Fruit fly (Drosophila melanogaster) whole organism, embryonic: ENCODE measurements around the gene Arpc2.

Source experiments
- ATbp ChIP-seq: fragments of 200-800 bp; sonication (Bioruptor generic); optimal IDR thresholded peaks from 2 replicates; lab custom pipeline; 2017; ENCODE audit warnings: missing biosample characterization, mild to moderate bottlenecking, missing genetic modification characterization, missing genetic modification reagents
- Aef1 ChIP-seq: fragments of 200-800 bp; sonication (Bioruptor generic); IDR thresholded peaks from 3 replicates; pipeline ENCODE4 v1.3.6; 2022; ENCODE audit warnings: missing biosample characterization, missing genetic modification characterization
- Atf-2 ChIP-seq: fragments of 200-800 bp; sonication (Bioruptor generic); optimal IDR thresholded peaks from 2 replicates; lab custom pipeline; 2016; ENCODE audit warnings: missing biosample characterization, missing genetic modification characterization
- BEAF-32 ChIP-seq: fragments of 200-800 bp; sonication (Bioruptor generic); optimal IDR thresholded peaks from 3 replicates; lab custom pipeline; 2017; ENCODE audit warnings: missing biosample characterization, missing genetic modification characterization, mild to moderate bottlenecking, moderate library complexity, missing genetic modification reagents
- CG11247 ChIP-seq: fragments of 200-800 bp; sonication (Bioruptor generic); IDR thresholded peaks from 2 replicates; pipeline ENCODE4 v1.3.6; 2022; ENCODE audit warnings: missing biosample characterization, missing genetic modification characterization
- CG11695 ChIP-seq: fragments of 200-800 bp; sonication (Bioruptor generic); IDR thresholded peaks from 3 replicates; pipeline ENCODE4 v1.3.6; 2022; ENCODE audit warnings: missing biosample characterization, missing genetic modification characterization
- CG12219 ChIP-seq: fragments of 200-800 bp; sonication (Bioruptor generic); optimal IDR thresholded peaks from 3 replicates; lab custom pipeline; 2018; ENCODE audit warnings: missing biosample characterization, mild to moderate bottlenecking, missing genetic modification characterization
- CG12391 ChIP-seq: fragments of 200-800 bp; sonication (Bioruptor generic); optimal IDR thresholded peaks from 3 replicates; lab custom pipeline; 2018; ENCODE audit warnings: missing biosample characterization, mild to moderate bottlenecking, missing genetic modification characterization, moderate library complexity
- CG13775 ChIP-seq: fragments of 200-800 bp; sonication (Bioruptor generic); optimal IDR thresholded peaks from 3 replicates; lab custom pipeline; 2017; ENCODE audit warnings: missing biosample characterization, mild to moderate bottlenecking, missing genetic modification characterization
- CG15269 ChIP-seq: fragments of 200-800 bp; sonication (Bioruptor generic); optimal IDR thresholded peaks from 2 replicates; lab custom pipeline; 2018; ENCODE audit warnings: missing biosample characterization, mild to moderate bottlenecking, missing genetic modification characterization, moderate library complexity
- CG17186 ChIP-seq: fragments of 200-800 bp; sonication (Bioruptor generic); optimal IDR thresholded peaks from 3 replicates; lab custom pipeline; 2017; ENCODE audit warnings: missing biosample characterization, missing genetic modification reagents, missing genetic modification characterization
- CG17385 ChIP-seq: fragments of 200-800 bp; sonication (Bioruptor generic); optimal IDR thresholded peaks from 3 replicates; lab custom pipeline; 2018; ENCODE audit warnings: missing biosample characterization, mild to moderate bottlenecking, missing genetic modification characterization
- CG18262 ChIP-seq: fragments of 200-800 bp; optimal IDR thresholded peaks from 3 replicates; lab custom pipeline; 2019; ENCODE audit warnings: missing biosample characterization, mild to moderate bottlenecking, missing genetic modification characterization, moderate library complexity
- CG2120 ChIP-seq: fragments of 200-800 bp; sonication (Bioruptor generic); optimal IDR thresholded peaks from 3 replicates; lab custom pipeline; 2016; ENCODE audit warnings: missing biosample characterization, missing genetic modification characterization
- CG2712 ChIP-seq: fragments of 200-800 bp; optimal IDR thresholded peaks from 3 replicates; lab custom pipeline; 2019; ENCODE audit warnings: missing biosample characterization, mild to moderate bottlenecking, missing genetic modification characterization, moderate library complexity
- CG31224 ChIP-seq: fragments of 200-800 bp; sonication (Bioruptor generic); IDR thresholded peaks from 2 replicates; pipeline ENCODE4 v1.3.6; 2022; ENCODE audit warnings: missing biosample characterization, missing genetic modification characterization
- CG3726 ChIP-seq: fragments of 200-800 bp; sonication (Bioruptor generic); IDR thresholded peaks from 3 replicates; pipeline ENCODE4, ENCODE4 v1.3.6; 2022; ENCODE audit warnings: missing biosample characterization, missing genetic modification characterization
- CG3847 ChIP-seq: fragments of 200-800 bp; sonication (Bioruptor generic); IDR thresholded peaks from 2 replicates; pipeline ENCODE4 v1.3.6; 2022; ENCODE audit warnings: missing biosample characterization, missing genetic modification characterization
- CG4707 ChIP-seq: fragments of 200-800 bp; sonication (Bioruptor generic); optimal IDR thresholded peaks from 2 replicates; lab custom pipeline; 2018; ENCODE audit warnings: missing biosample characterization, mild to moderate bottlenecking, missing genetic modification characterization, moderate library complexity
- CG6175 ChIP-seq: fragments of 200-800 bp; sonication (Bioruptor generic); IDR thresholded peaks from 3 replicates; pipeline ENCODE4 v1.3.6; 2022; ENCODE audit warnings: missing biosample characterization, missing genetic modification characterization
- CG7556 ChIP-seq: fragments of 200-800 bp; sonication (Bioruptor generic); optimal IDR thresholded peaks from 2 replicates; lab custom pipeline; 2017; ENCODE audit warnings: missing biosample characterization, mild to moderate bottlenecking, missing genetic modification characterization
- CG7839 ChIP-seq: fragments of 200-800 bp; sonication (Bioruptor generic); optimal IDR thresholded peaks from 3 replicates; lab custom pipeline; 2018; ENCODE audit warnings: missing biosample characterization, mild to moderate bottlenecking, missing genetic modification characterization, moderate library complexity
- CTCF ChIP-seq: fragments of 200-800 bp; sonication (Bioruptor generic); optimal IDR thresholded peaks from 2 replicates; lab custom pipeline; 2017; ENCODE audit warnings: missing biosample characterization, mild to moderate bottlenecking, missing genetic modification characterization, moderate library complexity
- Dll ChIP-seq: fragments of 200-800 bp; sonication (Bioruptor generic); IDR thresholded peaks from 4 replicates; pipeline ENCODE4 v1.3.6; 2022; ENCODE audit warnings: missing biosample characterization, missing genetic modification characterization; ENCODE audit not compliant: partially characterized antibody
- Dp ChIP-seq: fragments of 200-800 bp; sonication (Bioruptor generic); optimal IDR thresholded peaks from 2 replicates; lab custom pipeline; 2018; ENCODE audit warnings: missing biosample characterization, mild to moderate bottlenecking, missing genetic modification characterization, moderate library complexity
- Eip74EF ChIP-seq, 2 experiments: fragments of 200-800 bp in 1 of 2; fragments of >200 bp in 1 of 2; sonication (Bioruptor generic) in 1 of 2; optimal IDR thresholded peaks; 2 replicates each; lab custom pipeline; 2017 to 2019; ENCODE audit warnings: missing biosample characterization in 2 of 2, missing genetic modification characterization in 2 of 2, mild to moderate bottlenecking in 1 of 2, moderate library complexity in 1 of 2
- Hmr ChIP-seq: fragments of 200-800 bp; sonication (Bioruptor generic); optimal IDR thresholded peaks from 3 replicates; lab custom pipeline; 2017; ENCODE audit warnings: mild to moderate bottlenecking, missing biosample characterization, missing genetic modification reagents, missing genetic modification characterization
- Hr51 ChIP-seq, 2 experiments: fragments of 200-800 bp; sonication (Bioruptor generic); optimal IDR thresholded peaks; 2 replicates in 1 of 2; 3 replicates in 1 of 2; lab custom pipeline; 2016 to 2018; ENCODE audit warnings: missing biosample characterization in 2 of 2, missing genetic modification characterization in 2 of 2, mild to moderate bottlenecking in 1 of 2, moderate library complexity in 1 of 2
- Hsf ChIP-seq: fragments of 200-800 bp; sonication (Bioruptor generic); optimal IDR thresholded peaks from 3 replicates; lab custom pipeline; 2016; ENCODE audit warnings: missing biosample characterization, missing genetic modification characterization
- Mes4 ChIP-seq: fragments of 200-800 bp; sonication (Bioruptor generic); optimal IDR thresholded peaks from 2 replicates; lab custom pipeline; 2016; ENCODE audit warnings: missing biosample characterization, missing genetic modification characterization
- Oli ChIP-seq: fragments of 200-800 bp; sonication (Bioruptor generic); optimal IDR thresholded peaks from 2 replicates; lab custom pipeline; 2018; ENCODE audit warnings: missing biosample characterization, mild to moderate bottlenecking, missing genetic modification characterization, moderate library complexity
- cas ChIP-seq: fragments of 200-800 bp; sonication (Bioruptor generic); IDR thresholded peaks from 2 replicates; pipeline ENCODE4 v1.3.6; 2022; ENCODE audit warnings: missing biosample characterization, missing genetic modification characterization
- croc ChIP-seq: fragments of 200-800 bp; sonication (Bioruptor generic); conservative IDR thresholded peaks from 3 replicates; pipeline ENCODE4 v1.3.6; 2022; ENCODE audit warnings: missing biosample characterization, missing genetic modification characterization
- dm ChIP-seq: fragments of 200-800 bp; sonication (Bioruptor generic); optimal IDR thresholded peaks from 3 replicates; lab custom pipeline; 2016; ENCODE audit warnings: missing biosample characterization, missing genetic modification characterization
- dpn ChIP-seq, 2 experiments: fragments of 200-800 bp; sonication (Bioruptor generic); optimal IDR thresholded peaks; 3 replicates each; lab custom pipeline; 2016; ENCODE audit warnings: missing biosample characterization in 2 of 2, missing genetic modification characterization in 2 of 2
- en ChIP-seq: fragments of 200-800 bp; sonication (Bioruptor generic); optimal IDR thresholded peaks from 2 replicates; lab custom pipeline; 2016; ENCODE audit warnings: missing biosample characterization, missing genetic modification characterization
- ftz-f1 ChIP-seq: fragments of 200-800 bp; sonication (Bioruptor generic); optimal IDR thresholded peaks from 2 replicates; lab custom pipeline; 2016; ENCODE audit warnings: missing biosample characterization, missing genetic modification characterization
- gcm ChIP-seq: fragments of 200-800 bp; sonication (Bioruptor generic); optimal IDR thresholded peaks from 2 replicates; lab custom pipeline; 2019; ENCODE audit warnings: missing biosample characterization, mild to moderate bottlenecking, missing genetic modification characterization, moderate library complexity
- kni ChIP-seq: fragments of 200-800 bp; sonication (Bioruptor generic); optimal IDR thresholded peaks from 3 replicates; lab custom pipeline; 2017; ENCODE audit warnings: mild to moderate bottlenecking, missing biosample characterization, missing genetic modification reagents, missing genetic modification characterization
- lab ChIP-seq: fragments of 200-800 bp; sonication (Bioruptor generic); optimal IDR thresholded peaks from 3 replicates; lab custom pipeline; 2017; ENCODE audit warnings: missing biosample characterization, missing genetic modification characterization, mild to moderate bottlenecking, moderate library complexity, missing genetic modification reagents
- pan ChIP-seq, 4 experiments: fragments of >200 bp in 3 of 4; fragments of 200-800 bp in 1 of 4; sonication (Bioruptor generic) in 1 of 4; optimal IDR thresholded peaks in 3 of 4; IDR thresholded peaks in 1 of 4; 2 replicates each; pipeline versions ENCODE4 v1.3.6 to Lab custom; 2017 to 2022; ENCODE audit warnings: missing biosample characterization in 2 of 4, missing genetic modification characterization in 2 of 4, mixed read lengths in 1 of 4
- row ChIP-seq: fragments of 200-800 bp; sonication (Bioruptor generic); IDR thresholded peaks from 3 replicates; pipeline ENCODE4 v1.3.6; 2022; ENCODE audit warnings: missing biosample characterization, missing genetic modification characterization
- sd ChIP-seq: fragments of 200-800 bp; sonication (Bioruptor generic); optimal IDR thresholded peaks from 3 replicates; lab custom pipeline; 2018; ENCODE audit warnings: missing biosample characterization, mild to moderate bottlenecking, missing genetic modification characterization, moderate library complexity
- sens ChIP-seq: fragments of 200-800 bp; sonication (Bioruptor generic); peaks from one replicate; lab custom pipeline; 2016; ENCODE audit warnings: missing biosample characterization, missing genetic modification characterization
- slou ChIP-seq: fragments of 200-800 bp; sonication (Bioruptor generic); optimal IDR thresholded peaks from 3 replicates; lab custom pipeline; 2016; ENCODE audit warnings: missing biosample characterization, missing genetic modification characterization
- unpg ChIP-seq: fragments of 200-800 bp; sonication (Bioruptor generic); optimal IDR thresholded peaks from 3 replicates; lab custom pipeline; 2018; ENCODE audit warnings: missing biosample characterization, mild to moderate bottlenecking, missing genetic modification characterization, moderate library complexity
- vnd ChIP-seq: fragments of 200-800 bp; sonication (Bioruptor generic); IDR thresholded peaks from 3 replicates; pipeline ENCODE4 v1.3.6; 2022; ENCODE audit warnings: missing biosample characterization, missing genetic modification characterization; ENCODE audit not compliant: partially characterized antibody

The Arpc2 gene

dm6 chr2L:20416754-20417563, at the start of gene Arpc2, which contains the start of gene CG10949 (continued):
- peak; percentile 75 for TF ChIP-seq CG2712 (tag; lab: Kevin White, UChicago)
- peak; percentile 75 for TF ChIP-seq CG15269 (tag; lab: Kevin White, UChicago)
- TF ChIP-seq row: peak; percentile 86
- TF ChIP-seq Hsf (GFP tag; lab: Kevin White, UChicago): no peak
- peak; percentile 49 for TF ChIP-seq CG7556 (GFP tag; lab: Kevin White, UChicago)
- TF ChIP-seq vnd (GFP tag; lab: Robert Waterston, UW): peak; percentile 61
- peak; percentile 76 for TF ChIP-seq kni (GFP tag; lab: Kevin White, UChicago)
- 0 out of 3 replicates have a peak, but pooled peaks have one; percentile 20 for TF ChIP-seq CG11695 (GFP tag; lab: Robert Waterston, UW)
- TF ChIP-seq dpn (GFP tag; optimal IDR thresholded peaks at IDR 0.05; lab: Kevin White, UChicago): peak in 1 of 2 experiments; percentile 51
- peak; percentile 65; the same call in 3 of the 4 replicates for TF ChIP-seq Dll (GFP tag; lab: Robert Waterston, UW)
- peak; percentile 84 for TF ChIP-seq sd (tag; lab: Kevin White, UChicago)
- no peak for TF ChIP-seq CTCF (GFP tag; lab: Kevin White, UChicago)
- TF ChIP-seq sens: peak; percentile 20
- 0 out of 2 replicates have a peak, but pooled peaks have one; percentile 6 for TF ChIP-seq CG11247 (GFP tag; lab: Robert Waterston, UW)
- TF ChIP-seq Dp (GFP tag; lab: Kevin White, UChicago): peak; percentile 69
- TF ChIP-seq Hmr (GFP tag; lab: Kevin White, UChicago): peak; percentile 60
- TF ChIP-seq en (GFP tag; lab: Kevin White, UChicago): no peak
- TF ChIP-seq cas (GFP tag; lab: Robert Waterston, UW): no peak
- no peak for TF ChIP-seq pan (optimal IDR thresholded peaks at IDR 0.05; lab: Kevin White, UChicago)
- peak in 1 of 2 experiments; percentile 35 for TF ChIP-seq pan (GFP tag; optimal IDR thresholded peaks at IDR 0.05 in 1 of 2, IDR thresholded peaks at IDR 0.05 in 1 of 2)
- TF ChIP-seq CG12219 (GFP tag; lab: Kevin White, UChicago): no peak
- peak; percentile 77 for TF ChIP-seq CG12391 (tag; lab: Kevin White, UChicago)
- TF ChIP-seq CG3726 (GFP tag; lab: Robert Waterston, UW): no peak
- TF ChIP-seq CG4707 (GFP tag; lab: Kevin White, UChicago): no peak
- no peak for TF ChIP-seq ftz-f1 (GFP tag; lab: Kevin White, UChicago)
- TF ChIP-seq Oli (tag; lab: Kevin White, UChicago): peak; percentile 39
- TF ChIP-seq CG17186 (GFP tag; lab: Kevin White, UChicago): peak; percentile 6
- TF ChIP-seq ATbp (GFP tag; lab: Kevin White, UChicago): no peak
- peak in 1 of 2 experiments; percentile 68 for TF ChIP-seq Hr51 (GFP tag; optimal IDR thresholded peaks at IDR 0.05; lab: Kevin White, UChicago)
- peak; percentile 65 for TF ChIP-seq CG13775 (GFP tag; lab: Kevin White, UChicago)
- TF ChIP-seq CG7839 (tag; lab: Kevin White, UChicago): peak; percentile 50
- TF ChIP-seq lab (GFP tag; lab: Kevin White, UChicago): peak; percentile 29
- peak; percentile 78 for TF ChIP-seq BEAF-32 (GFP tag; lab: Kevin White, UChicago)
- TF ChIP-seq CG31224 (GFP tag; lab: Robert Waterston, UW): peak; percentile 77
- peak; percentile 83 for TF ChIP-seq CG3847 (GFP tag; lab: Robert Waterston, UW)
- 0 out of 3 replicates have a peak, but pooled peaks have one; percentile 10 for TF ChIP-seq Aef1 (GFP tag; lab: Robert Waterston, UW)
- TF ChIP-seq Mes4 (GFP tag; lab: Kevin White, UChicago): no peak
- peak; percentile 83 for TF ChIP-seq dm (GFP tag; lab: Kevin White, UChicago)
- TF ChIP-seq slou: peak; percentile 17
- peak; percentile 95 for TF ChIP-seq CG17385 (GFP tag; lab: Kevin White, UChicago)
- no peak for TF ChIP-seq Eip74EF (GFP tag; optimal IDR thresholded peaks at IDR 0.05; lab: Kevin White, UChicago)
- TF ChIP-seq croc (GFP tag; lab: Robert Waterston, UW): 0 out of 3 replicates have a peak, but pooled peaks have one; percentile 17
- TF ChIP-seq CG18262 (tag; lab: Kevin White, UChicago): peak; percentile 66
- TF ChIP-seq unpg: peak; percentile 58
- no peak for TF ChIP-seq Atf-2 (GFP tag; lab: Kevin White, UChicago)
- TF ChIP-seq CG6175 (GFP tag; lab: Robert Waterston, UW): no peak
- peak; percentile 10 for TF ChIP-seq gcm (GFP tag; lab: Kevin White, UChicago)
- peak; percentile 58 for TF ChIP-seq CG2120 (GFP tag; lab: Kevin White, UChicago)
